Fruit fly (Drosophila melanogaster): Measurements from ENCODE around the gene CG15536.

Gene CG15536

DNA sequence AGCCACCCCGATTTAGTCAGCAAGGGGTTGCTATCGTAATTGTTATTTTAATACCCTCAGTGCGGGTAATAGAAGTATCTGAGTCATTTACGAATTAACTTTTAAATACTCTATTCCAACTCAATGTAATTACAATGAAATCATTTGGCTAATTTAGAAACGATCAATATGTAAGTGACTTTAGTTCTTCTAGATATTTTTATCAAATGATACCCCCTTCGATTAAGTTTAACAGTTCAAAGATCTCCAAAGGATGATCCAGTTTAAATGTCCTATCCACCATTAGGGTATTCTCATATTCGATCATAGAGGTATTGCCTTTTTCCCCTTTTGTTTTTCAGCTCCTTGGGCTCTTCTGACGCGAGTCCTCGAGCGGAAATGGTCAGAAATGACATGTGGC, 31.1 kb downstream of the CG15536 start:
- no peak for TF ChIP-seq CG17801 (GFP tag; optimal IDR thresholded peaks at IDR 0.05; ENCODE audit: partially characterized antibody)

dm6 chr3R:30391950-30392349, 33.0 kb downstream of the CG15536 start:
- TF ChIP-seq CG17801 (GFP tag; optimal IDR thresholded peaks at IDR 0.05; ENCODE audit: partially characterized antibody): no peak

- no peak for TF ChIP-seq CG17801 (GFP tag; optimal IDR thresholded peaks at IDR 0.05; ENCODE audit: partially characterized antibody)
Observed at dm6 chr3R:30391098-30391497, 33.9 kb downstream of the CG15536 start.

- no peak for TF ChIP-seq CG17801 (GFP tag; optimal IDR thresholded peaks at IDR 0.05; ENCODE audit: partially characterized antibody)
Observed at dm6 chr3R:30390304-30390703, 34.7 kb downstream of the CG15536 start.

DNA sequence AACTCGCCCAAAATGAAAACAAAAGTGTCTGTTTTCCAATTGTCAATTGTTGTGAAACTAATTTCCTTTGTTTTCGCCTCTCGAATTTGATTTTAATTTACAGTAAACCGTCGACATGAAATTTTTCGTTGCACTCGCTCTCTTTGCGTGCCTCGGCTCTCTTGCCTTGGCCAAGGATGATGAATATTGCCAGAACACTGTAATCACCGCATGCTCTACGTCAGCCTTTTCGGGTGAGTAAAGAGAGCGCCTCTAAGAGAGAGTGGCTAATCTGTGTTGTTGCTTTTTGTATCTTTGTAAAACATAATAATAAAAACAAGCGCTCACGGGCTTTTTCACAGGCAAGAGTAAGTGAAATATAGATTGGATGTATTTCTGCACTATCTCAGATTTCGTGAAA, 35.9 kb downstream of the CG15536 start:
- TF ChIP-seq CG17801 (GFP tag; optimal IDR thresholded peaks at IDR 0.05; ENCODE audit: partially characterized antibody): no peak

dm6 chr3R:30388215-30388871, 36.6 kb downstream of the CG15536 start:
- peak; percentile 25 for TF ChIP-seq CG17801 (GFP tag; optimal IDR thresholded peaks at IDR 0.05; ENCODE audit: partially characterized antibody)

- TF ChIP-seq CG17801 (GFP tag; optimal IDR thresholded peaks at IDR 0.05; ENCODE audit: partially characterized antibody): no peak
Observed at dm6 chr3R:30387515-30388178, 37.3 kb downstream of the CG15536 start, which contains the start of the genes Fer2LCH and Fer1HCH. Gene Fer2LCH, plus strand, starts transcription at chr3R:30387804. Gene Fer1HCH, minus strand, starts transcription at chr3R:30388178.

- peak; percentile 52 for TF ChIP-seq CG17801 (GFP tag; optimal IDR thresholded peaks at IDR 0.05; ENCODE audit: partially characterized antibody)
Observed at dm6 chr3R:30386759-30387437, 38.1 kb downstream of the CG15536 start.

- no peak for TF ChIP-seq CG17801 (GFP tag; optimal IDR thresholded peaks at IDR 0.05; ENCODE audit: partially characterized antibody)
Observed at dm6 chr3R:30385531-30385930, 39.4 kb downstream of the CG15536 start.

dm6 chr3R:30383181-30383580, 41.8 kb downstream of the CG15536 start:
- TF ChIP-seq CG17801 (GFP tag; optimal IDR thresholded peaks at IDR 0.05; ENCODE audit: partially characterized antibody): no peak
